Worm (Caenorhabditis elegans) whole organism, L4/young adult: ENCODE results near the gene T28C6.8.

Experiments
- W03F9.2 ChIP-seq: fragments of 150-350 bp; optimal IDR thresholded peaks from 2 replicates; lab custom pipeline; 2014; ENCODE audit warnings: missing biosample characterization, missing genetic modification characterization
- dao-5 ChIP-seq: sonication (generic microtip); optimal IDR thresholded peaks from 2 replicates; lab custom pipeline; 2016; ENCODE audit warnings: missing genotype, missing genetic modification characterization, moderate library complexity, missing compliant biosample characterization
- him-1 ChIP-seq: sonication (generic microtip); optimal IDR thresholded peaks from 2 replicates; lab custom pipeline; 2016; ENCODE audit warnings: missing genotype, missing genetic modification reagents, missing genetic modification characterization, missing compliant biosample characterization

ce11 chrIV:8792808-8793207 is 37.7 kb downstream of the T28C6.8 start, which contains the start of gene C33D9.3:
- TF ChIP-seq him-1 (tag; lab: Kevin White, UChicago): no peak
- TF ChIP-seq dao-5 (tag; lab: Kevin White, UChicago): no peak
- no peak for TF ChIP-seq W03F9.2
